Fruit fly (Drosophila melanogaster) whole organism, embryonic: ENCODE measurements around the gene CG6149.

Experiments used
- Abd-B ChIP-seq: fragments of 200-800 bp; sonication (Bioruptor generic); optimal IDR thresholded peaks from 2 replicates; lab custom pipeline; 2018; ENCODE audit warnings: missing biosample characterization, mild to moderate bottlenecking, missing genetic modification characterization, moderate library complexity
- Atf-2 ChIP-seq: fragments of 200-800 bp; sonication (Bioruptor generic); optimal IDR thresholded peaks from 2 replicates; lab custom pipeline; 2016; ENCODE audit warnings: missing biosample characterization, missing genetic modification characterization
- Bteb2 ChIP-seq: fragments of 200-800 bp; sonication (Bioruptor generic); optimal IDR thresholded peaks from 2 replicates; lab custom pipeline; 2016; ENCODE audit warnings: missing biosample characterization, missing genetic modification characterization
- CG10543 ChIP-seq: fragments of 200-800 bp; sonication (Bioruptor generic); optimal IDR thresholded peaks from 3 replicates; lab custom pipeline; 2017; ENCODE audit warnings: missing biosample characterization, mild to moderate bottlenecking, missing genetic modification characterization, moderate library complexity
- CG10959 ChIP-seq: fragments of 200-800 bp; sonication (Bioruptor generic); IDR thresholded peaks from 2 replicates; pipeline ENCODE4 v1.3.6; 2022; ENCODE audit warnings: missing biosample characterization, missing genetic modification characterization
- CG12236 ChIP-seq: fragments of 200-800 bp; sonication (Bioruptor generic); optimal IDR thresholded peaks from 2 replicates; lab custom pipeline; 2016; ENCODE audit warnings: missing biosample characterization, missing genetic modification characterization
- CG13123 ChIP-seq: fragments of 200-800 bp; sonication (Bioruptor generic); optimal IDR thresholded peaks from 2 replicates; lab custom pipeline; 2016; ENCODE audit warnings: missing biosample characterization, missing genetic modification characterization
- CG15696 ChIP-seq: fragments of 200-800 bp; sonication (Bioruptor generic); optimal IDR thresholded peaks from 2 replicates; lab custom pipeline; 2019; ENCODE audit warnings: missing biosample characterization, mild to moderate bottlenecking, missing genetic modification characterization, moderate library complexity
- CG16813 ChIP-seq: fragments of 200-800 bp; sonication (Bioruptor generic); IDR thresholded peaks from 3 replicates; pipeline ENCODE4 v1.3.6; 2022; ENCODE audit warnings: missing biosample characterization, missing genetic modification characterization; ENCODE audit not compliant: partially characterized antibody
- CG17612 ChIP-seq: fragments of 200-800 bp; sonication (Bioruptor generic); IDR thresholded peaks from 2 replicates; pipeline ENCODE4 v1.3.6; 2022; ENCODE audit warnings: missing biosample characterization, missing genetic modification characterization
- CG17912 ChIP-seq: fragments of 200-800 bp; sonication (Bioruptor generic); optimal IDR thresholded peaks from 2 replicates; lab custom pipeline; 2018; ENCODE audit warnings: missing biosample characterization, mild to moderate bottlenecking, missing genetic modification characterization
- CG18011 ChIP-seq: fragments of 200-800 bp; sonication (Bioruptor generic); optimal IDR thresholded peaks from 2 replicates; lab custom pipeline; 2017; ENCODE audit warnings: missing biosample characterization, missing genetic modification characterization, mild to moderate bottlenecking, moderate library complexity, missing genotype
- CG2889 ChIP-seq: fragments of 200-800 bp; sonication (Bioruptor generic); IDR thresholded peaks from 3 replicates; pipeline ENCODE4 v1.3.6; 2022; ENCODE audit warnings: missing biosample characterization, missing genetic modification characterization
- CG30020 ChIP-seq: fragments of 200-800 bp; optimal IDR thresholded peaks from 2 replicates; lab custom pipeline; 2019; ENCODE audit warnings: missing biosample characterization, mild to moderate bottlenecking, missing genetic modification characterization, moderate library complexity
- CG31365 ChIP-seq: fragments of 200-800 bp; sonication (Bioruptor generic); optimal IDR thresholded peaks from 2 replicates; lab custom pipeline; 2018; ENCODE audit warnings: missing biosample characterization, mild to moderate bottlenecking, missing genetic modification characterization
- CG4282 ChIP-seq: fragments of 200-800 bp; sonication (Bioruptor generic); optimal IDR thresholded peaks from 2 replicates; lab custom pipeline; 2016; ENCODE audit warnings: missing biosample characterization, missing genetic modification characterization
- CG6272 ChIP-seq: fragments of 200-800 bp; sonication (Bioruptor generic); IDR thresholded peaks from 2 replicates; pipeline ENCODE4 v1.3.6; 2022; ENCODE audit warnings: missing biosample characterization, missing genetic modification characterization
- CG8281 ChIP-seq: fragments of 200-800 bp; sonication (Bioruptor generic); optimal IDR thresholded peaks from 2 replicates; lab custom pipeline; 2018; ENCODE audit warnings: missing biosample characterization, mild to moderate bottlenecking, missing genetic modification characterization, moderate library complexity
- CTCF ChIP-seq: fragments of 200-800 bp; sonication (Bioruptor generic); optimal IDR thresholded peaks from 2 replicates; lab custom pipeline; 2017; ENCODE audit warnings: missing biosample characterization, mild to moderate bottlenecking, missing genetic modification characterization, moderate library complexity
- CkIIα-i1 ChIP-seq: fragments of 200-800 bp; sonication (Bioruptor generic); IDR thresholded peaks from 2 replicates; pipeline ENCODE4 v1.3.6; 2022; ENCODE audit warnings: missing biosample characterization, missing genetic modification characterization
- Dek ChIP-seq: fragments of 200-800 bp; sonication (Bioruptor generic); optimal IDR thresholded peaks from 3 replicates; lab custom pipeline; 2019; ENCODE audit warnings: missing biosample characterization, mild to moderate bottlenecking, missing genetic modification characterization, moderate library complexity
- Fer3 ChIP-seq: fragments of 200-800 bp; sonication (Bioruptor generic); optimal IDR thresholded peaks from 2 replicates; lab custom pipeline; 2018; ENCODE audit warnings: missing biosample characterization, mild to moderate bottlenecking, missing genetic modification characterization, moderate library complexity
- HLH54F ChIP-seq: fragments of 200-800 bp; sonication (Bioruptor generic); optimal IDR thresholded peaks from 3 replicates; lab custom pipeline; 2016; ENCODE audit warnings: missing biosample characterization, missing genetic modification characterization
- MTF-1 ChIP-seq: fragments of 200-800 bp; sonication (Bioruptor generic); optimal IDR thresholded peaks from 2 replicates; lab custom pipeline; 2018; ENCODE audit warnings: missing biosample characterization, mild to moderate bottlenecking, missing genetic modification characterization, borderline replicate concordance
- Mad ChIP-seq: fragments of 200-800 bp; sonication (Bioruptor generic); optimal IDR thresholded peaks from 2 replicates; lab custom pipeline; 2016; ENCODE audit warnings: missing biosample characterization, missing genetic modification characterization
- Meics ChIP-seq: fragments of 200-800 bp; sonication (Bioruptor generic); optimal IDR thresholded peaks from 2 replicates; lab custom pipeline; 2017; ENCODE audit warnings: missing biosample characterization, mild to moderate bottlenecking, missing genetic modification characterization
- Neu2 ChIP-seq: fragments of 200-800 bp; sonication (Bioruptor generic); optimal IDR thresholded peaks from 3 replicates; lab custom pipeline; 2016; ENCODE audit warnings: missing biosample characterization, missing genetic modification characterization, borderline replicate concordance
- PHDP ChIP-seq: fragments of 200-800 bp; sonication (Bioruptor generic); optimal IDR thresholded peaks from 3 replicates; lab custom pipeline; 2018; ENCODE audit warnings: missing biosample characterization, mild to moderate bottlenecking, missing genetic modification characterization, moderate library complexity
- Six4 ChIP-seq: fragments of 200-800 bp; sonication (Bioruptor generic); optimal IDR thresholded peaks from 2 replicates; lab custom pipeline; 2016; ENCODE audit warnings: missing biosample characterization, missing genetic modification characterization
- Sry-β ChIP-seq: fragments of 200-800 bp; sonication (Bioruptor generic); optimal IDR thresholded peaks from 2 replicates; lab custom pipeline; 2018; ENCODE audit warnings: missing biosample characterization, mild to moderate bottlenecking, missing genetic modification characterization, moderate library complexity
- br ChIP-seq: fragments of >200 bp; optimal IDR thresholded peaks from 2 replicates; lab custom pipeline; 2017
- crc ChIP-seq: fragments of 200-800 bp; sonication (Bioruptor generic); optimal IDR thresholded peaks from 2 replicates; lab custom pipeline; 2016; ENCODE audit warnings: missing biosample characterization, missing genetic modification characterization
- dan ChIP-seq: fragments of 200-800 bp; sonication (Bioruptor generic); IDR thresholded peaks from 2 replicates; pipeline ENCODE4 v1.3.6; 2022; ENCODE audit warnings: missing biosample characterization, missing genetic modification characterization
- exex ChIP-seq: fragments of 200-800 bp; sonication (Bioruptor generic); optimal IDR thresholded peaks from 4 replicates; lab custom pipeline; 2018; ENCODE audit warnings: missing biosample characterization, mild to moderate bottlenecking, missing genetic modification characterization, moderate library complexity
- fru ChIP-seq: fragments of >200 bp; optimal IDR thresholded peaks from 2 replicates; lab custom pipeline; 2017
- gce ChIP-seq: fragments of 200-800 bp; sonication (Bioruptor generic); IDR thresholded peaks from 3 replicates; pipeline ENCODE4 v1.3.6; 2022; ENCODE audit warnings: missing biosample characterization, missing genetic modification characterization
- h ChIP-seq: fragments of >200 bp; optimal IDR thresholded peaks from 2 replicates; lab custom pipeline; 2017
- hb ChIP-seq: fragments of 200-800 bp; sonication (Bioruptor generic); IDR thresholded peaks from 3 replicates; pipeline ENCODE4 v1.3.6; 2022; ENCODE audit warnings: missing biosample characterization, missing genetic modification characterization; ENCODE audit not compliant: partially characterized antibody
- klu ChIP-seq: fragments of 200-800 bp; sonication (Bioruptor generic); IDR thresholded peaks from 2 replicates; pipeline ENCODE4 v1.3.6; 2022; ENCODE audit warnings: missing biosample characterization, missing genetic modification characterization
- lab ChIP-seq: fragments of 200-800 bp; sonication (Bioruptor generic); optimal IDR thresholded peaks from 3 replicates; lab custom pipeline; 2017; ENCODE audit warnings: missing biosample characterization, missing genetic modification characterization, mild to moderate bottlenecking, moderate library complexity, missing genetic modification reagents
- lilli ChIP-seq: fragments of 200-800 bp; sonication (Bioruptor generic); optimal IDR thresholded peaks from 3 replicates; lab custom pipeline; 2016; ENCODE audit warnings: missing biosample characterization, missing genetic modification characterization
- nerfin-1 ChIP-seq: fragments of 200-800 bp; sonication (Bioruptor generic); optimal IDR thresholded peaks from 3 replicates; lab custom pipeline; 2019; ENCODE audit warnings: missing biosample characterization, mild to moderate bottlenecking, missing genetic modification characterization, moderate library complexity
- peb ChIP-seq: fragments of 200-800 bp; sonication (Bioruptor generic); IDR thresholded peaks from 2 replicates; pipeline ENCODE4 v1.3.6; 2022; ENCODE audit warnings: missing biosample characterization, missing genetic modification characterization
- phol ChIP-seq: fragments of 200-800 bp; sonication (Bioruptor generic); optimal IDR thresholded peaks from 3 replicates; lab custom pipeline; 2018; ENCODE audit warnings: missing biosample characterization, mild to moderate bottlenecking, missing genetic modification characterization, moderate library complexity
- pnt ChIP-seq: fragments of 200-800 bp; sonication (Bioruptor generic); optimal IDR thresholded peaks from 3 replicates; lab custom pipeline; 2016; ENCODE audit warnings: missing biosample characterization, missing genetic modification characterization
- prd ChIP-seq, 3 experiments: fragments of >200 bp in 2 of 3; fragments of 200-800 bp in 1 of 3; sonication (Bioruptor generic) in 1 of 3; optimal IDR thresholded peaks in 2 of 3; IDR thresholded peaks in 1 of 3; 2 replicates in 2 of 3; 3 replicates in 1 of 3; pipeline versions ENCODE4 v1.3.6 to Lab custom; 2017 to 2022; ENCODE audit warnings: missing biosample characterization in 1 of 3, missing genetic modification characterization in 1 of 3
- pum ChIP-seq: fragments of 200-800 bp; sonication (Bioruptor generic); optimal IDR thresholded peaks from 2 replicates; lab custom pipeline; 2016; ENCODE audit warnings: missing biosample characterization, missing genetic modification characterization
- sima ChIP-seq: fragments of 200-800 bp; sonication (Bioruptor generic); optimal IDR thresholded peaks from 2 replicates; lab custom pipeline; 2016; ENCODE audit warnings: missing biosample characterization, missing genetic modification characterization
- tup ChIP-seq: fragments of 200-800 bp; sonication (Bioruptor generic); optimal IDR thresholded peaks from 2 replicates; lab custom pipeline; 2016; ENCODE audit warnings: missing biosample characterization, mild to moderate bottlenecking, missing genetic modification characterization, moderate library complexity
- yki ChIP-seq: fragments of >200 bp; optimal IDR thresholded peaks from 3 replicates; lab custom pipeline; 2018
- zfh1 ChIP-seq: fragments of 200-800 bp; sonication (Bioruptor generic); IDR thresholded peaks from 3 replicates; pipeline ENCODE4 v1.3.6; 2022; ENCODE audit warnings: missing biosample characterization, missing genetic modification characterization

CG6149 gene

dm6 chr3L:11408282-11409047 is 26.8 kb downstream of the CG6149 start (continued):
- no peak for TF ChIP-seq CG6272 (GFP tag; lab: Robert Waterston, UW)
- no peak for TF ChIP-seq Neu2 (GFP tag; lab: Kevin White, UChicago)
- TF ChIP-seq dan (GFP tag; lab: Robert Waterston, UW) = no peak
- TF ChIP-seq exex (tag; lab: Kevin White, UChicago) = no peak
- no peak for TF ChIP-seq crc
- TF ChIP-seq CG13123 (GFP tag; lab: Kevin White, UChicago) = no peak
- TF ChIP-seq Six4 (GFP tag; lab: Kevin White, UChicago) = peak; percentile 39
- peak; percentile 10 for TF ChIP-seq Meics (GFP tag; lab: Kevin White, UChicago)
- peak; percentile 8 for TF ChIP-seq Abd-B
- no peak for TF ChIP-seq CG30020 (tag; lab: Kevin White, UChicago)
- TF ChIP-seq sima (GFP tag; lab: Kevin White, UChicago) = no peak
- TF ChIP-seq fru = no peak
- TF ChIP-seq MTF-1 = no peak
- no peak for TF ChIP-seq CG18011 (GFP tag; lab: Kevin White, UChicago)
- no peak for TF ChIP-seq h (lab: Kevin White, UChicago)
- TF ChIP-seq yki = no peak
- TF ChIP-seq tup (GFP tag; lab: Kevin White, UChicago) = no peak
- no peak for TF ChIP-seq gce (GFP tag; lab: Robert Waterston, UW)
- no peak for TF ChIP-seq Dek (tag; lab: Kevin White, UChicago)
- peak; percentile 64 for TF ChIP-seq phol (tag; lab: Kevin White, UChicago)
- TF ChIP-seq CG15696 (tag; lab: Kevin White, UChicago) = no peak
- TF ChIP-seq Sry-β (GFP tag; lab: Kevin White, UChicago) = no peak
- no peak for TF ChIP-seq CG10543 (GFP tag; lab: Kevin White, UChicago)
- TF ChIP-seq PHDP = no peak
- TF ChIP-seq zfh1 = no peak
- peak; percentile 13 for TF ChIP-seq pum (GFP tag; lab: Kevin White, UChicago)
- TF ChIP-seq CG31365 = no peak
- TF ChIP-seq CG2889 = no peak
- TF ChIP-seq prd (optimal IDR thresholded peaks at IDR 0.05; lab: Kevin White, UChicago) = no peak
- TF ChIP-seq prd (GFP tag; IDR thresholded peaks at IDR 0.05; lab: Robert Waterston, UW) = peak; percentile 38; the same call in 1 of the 3 replicates
- TF ChIP-seq Fer3 (tag; lab: Kevin White, UChicago) = no peak
- TF ChIP-seq peb = peak; percentile 11; the same call in 1 of the 2 replicates
- TF ChIP-seq Atf-2 (GFP tag; lab: Kevin White, UChicago) = peak; percentile 1
- no peak for TF ChIP-seq CG17912
- TF ChIP-seq CTCF (GFP tag; lab: Kevin White, UChicago) = no peak
- TF ChIP-seq CG16813 (GFP tag; lab: Robert Waterston, UW) = no peak
- no peak for TF ChIP-seq pnt (GFP tag; lab: Kevin White, UChicago)
- no peak for TF ChIP-seq hb (GFP tag; lab: Robert Waterston, UW)
- TF ChIP-seq CkIIα-i1 = no peak
- TF ChIP-seq Bteb2 (GFP tag; lab: Kevin White, UChicago) = no peak
- TF ChIP-seq br (lab: Kevin White, UChicago) = no peak
- no peak for TF ChIP-seq klu (GFP tag; lab: Robert Waterston, UW)
- no peak for TF ChIP-seq CG4282 (GFP tag; lab: Kevin White, UChicago)
- no peak for TF ChIP-seq nerfin-1 (tag; lab: Kevin White, UChicago)
- no peak for TF ChIP-seq HLH54F (GFP tag; lab: Kevin White, UChicago)
- TF ChIP-seq CG17612 = no peak
- no peak for TF ChIP-seq CG10959 (GFP tag; lab: Robert Waterston, UW)
- TF ChIP-seq CG8281 (tag; lab: Kevin White, UChicago) = no peak
- TF ChIP-seq lab (GFP tag; lab: Kevin White, UChicago) = peak; percentile 13
- no peak for TF ChIP-seq CG12236
- TF ChIP-seq Mad = no peak
- peak; percentile 12 for TF ChIP-seq lilli
